Fruit fly (Drosophila melanogaster): Measurements from ENCODE around the gene CG8993.
A peak's percentile ranks its signal among the peaks of the same experiment; 100 is the strongest.

CG8993 gene

DNA sequence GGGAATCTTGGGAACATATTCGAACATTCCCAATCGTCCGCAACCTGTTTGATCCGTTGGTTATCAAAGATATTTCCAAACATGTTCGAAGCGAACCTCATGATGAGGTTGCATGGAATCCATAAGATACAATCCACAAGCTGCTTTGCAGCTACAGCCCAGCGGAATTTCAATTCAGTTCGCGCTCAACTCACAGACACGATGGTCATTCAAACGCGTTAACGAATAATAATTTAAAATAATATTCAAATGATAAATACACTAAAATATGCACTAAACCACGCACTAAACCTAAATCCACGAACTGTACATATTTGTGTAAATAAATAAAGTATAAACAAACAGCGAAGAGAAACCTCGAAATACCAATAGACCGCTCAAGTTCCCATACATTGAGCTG lies 15.8 kb downstream of the CG8993 start:
- TF ChIP-seq kay (GFP tag; ENCODE audit: borderline replicate concordance): peak; percentile 57
- TF ChIP-seq bab1 (GFP tag; optimal IDR thresholded peaks at IDR 0.05): peak; percentile 25
- peak; percentile 3 for TF ChIP-seq CG5204 (GFP tag; optimal IDR thresholded peaks at IDR 0.05)
- TF ChIP-seq CG14711 (tag; optimal IDR thresholded peaks at IDR 0.05): no peak
- TF ChIP-seq CG33017 (tag; optimal IDR thresholded peaks at IDR 0.05): no peak

DNA sequence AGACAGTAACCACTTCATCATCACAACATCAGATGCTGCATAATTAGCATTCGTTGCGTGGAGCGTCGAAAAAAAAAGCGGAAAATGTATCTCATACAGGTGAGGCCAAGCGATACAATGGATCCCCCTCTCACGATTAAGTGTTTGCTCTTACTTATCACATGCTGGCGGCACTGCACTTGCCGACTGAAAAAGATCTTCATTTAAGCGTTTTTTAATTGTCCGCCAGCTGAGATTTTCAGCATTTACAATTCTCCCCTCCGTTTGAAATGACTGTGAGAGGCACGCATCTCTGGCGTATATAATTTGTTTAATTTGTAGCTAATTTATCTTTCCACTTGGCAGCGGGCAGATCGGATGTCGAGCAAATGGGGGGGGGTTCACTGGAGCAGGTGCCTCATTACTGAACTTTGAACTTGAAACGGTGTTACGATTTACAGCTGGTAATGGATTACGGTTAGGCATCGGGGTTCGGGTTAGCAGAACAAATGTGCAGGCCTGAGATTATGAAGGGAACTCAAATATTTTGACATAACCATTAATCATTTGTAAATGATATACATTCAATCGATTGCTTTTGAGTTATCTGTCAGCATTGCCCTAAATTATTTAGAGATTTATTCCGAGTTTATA lies 16.8 kb downstream of the CG8993 start, which contains the start of gene Mzt1:
Gene Mzt1, plus strand, starts transcription at position 583 of the 633 bp plus-strand sequence.
- TF ChIP-seq cnc (optimal IDR thresholded peaks at IDR 0.05) (no peak), cic (GFP tag; optimal IDR thresholded peaks at IDR 0.05) (no peak), toe (GFP tag; optimal IDR thresholded peaks at IDR 0.05) (no peak), CG33017 (tag; optimal IDR thresholded peaks at IDR 0.05) (no peak), Crg-1 (GFP tag; optimal IDR thresholded peaks at IDR 0.05) (no peak), pad (GFP tag; optimal IDR thresholded peaks at IDR 0.05) (no peak), ovo (GFP tag; optimal IDR thresholded peaks at IDR 0.05) (no peak), Clk (GFP tag; optimal IDR thresholded peaks at IDR 0.05) (no peak), CG1620 (GFP tag; optimal IDR thresholded peaks at IDR 0.05) (no peak)

DNA sequence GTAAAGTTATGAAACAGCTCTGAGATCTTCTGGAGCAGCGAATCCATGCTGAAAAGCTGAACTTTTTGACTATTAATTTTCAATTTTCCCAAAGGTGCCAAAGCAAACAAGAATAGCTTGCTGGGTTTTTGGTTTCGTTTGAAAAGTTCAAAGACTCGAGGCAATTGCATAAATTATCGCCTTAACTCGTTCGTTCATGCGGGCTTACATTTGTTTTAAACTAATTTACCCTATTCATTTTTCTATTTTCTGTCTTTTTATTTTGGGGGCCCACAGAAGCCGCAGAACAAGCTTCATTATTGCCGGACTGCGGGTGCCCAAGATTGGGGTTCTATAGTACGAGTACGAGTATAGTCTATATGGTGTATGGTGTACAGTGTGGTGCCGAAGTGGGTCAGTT lies 18.9 kb downstream of the CG8993 start, which contains the start of the genes CG32298 and CG32299:
Gene CG32298, minus strand, starts transcription at position 101 of the 400 bp plus-strand sequence.
Gene CG32299, minus strand, starts transcription at position 101 of the 400 bp plus-strand sequence.
- TF ChIP-seq CG5204 (GFP tag; optimal IDR thresholded peaks at IDR 0.05) (no peak), Hr96 (GFP tag; optimal IDR thresholded peaks at IDR 0.05) (no peak), cic (GFP tag; optimal IDR thresholded peaks at IDR 0.05) (no peak), ovo (GFP tag; optimal IDR thresholded peaks at IDR 0.05) (no peak), toe (GFP tag; optimal IDR thresholded peaks at IDR 0.05) (no peak), CG7101 (tag; optimal IDR thresholded peaks at IDR 0.05) (no peak), pad (GFP tag; optimal IDR thresholded peaks at IDR 0.05) (no peak), CG14711 (tag; optimal IDR thresholded peaks at IDR 0.05) (no peak), Clk (GFP tag; optimal IDR thresholded peaks at IDR 0.05) (no peak), CG33017 (tag; optimal IDR thresholded peaks at IDR 0.05) (no peak), cnc (optimal IDR thresholded peaks at IDR 0.05) (no peak)

DNA sequence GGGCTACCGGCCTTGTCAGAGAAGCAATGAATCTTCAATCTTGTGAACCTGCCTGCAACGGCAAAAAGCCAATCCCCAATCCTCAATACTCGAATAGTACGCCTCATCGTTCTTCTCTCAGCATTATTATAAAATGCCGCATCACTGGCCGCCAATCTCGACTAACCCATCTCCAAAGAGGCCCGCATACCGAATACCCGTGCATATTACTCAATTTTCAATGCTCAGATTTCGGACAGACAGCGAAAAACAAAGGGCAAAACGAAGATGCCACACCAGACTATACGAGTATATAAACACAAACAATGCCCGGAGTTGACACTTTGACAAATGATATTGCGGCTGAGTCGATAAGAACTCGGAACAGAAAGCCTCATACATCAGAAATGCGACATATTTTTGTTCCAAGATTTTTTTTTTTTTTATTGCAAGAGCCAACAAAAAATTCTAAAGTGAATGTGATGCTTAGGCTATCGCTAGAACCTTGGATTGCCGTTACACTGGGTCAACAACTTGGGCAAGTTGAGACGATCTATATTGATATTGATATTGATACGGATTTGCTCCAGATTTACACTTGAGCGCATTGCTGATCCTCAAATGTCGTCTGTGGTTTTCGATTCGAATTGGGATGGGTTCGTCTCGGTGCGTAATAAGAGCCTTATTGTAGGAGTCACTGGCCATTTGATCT lies 20.9 kb downstream of the CG8993 start:
- TF ChIP-seq cnc (optimal IDR thresholded peaks at IDR 0.05) (no peak), tj (GFP tag; optimal IDR thresholded peaks at IDR 0.05) (peak; percentile 73)

DNA sequence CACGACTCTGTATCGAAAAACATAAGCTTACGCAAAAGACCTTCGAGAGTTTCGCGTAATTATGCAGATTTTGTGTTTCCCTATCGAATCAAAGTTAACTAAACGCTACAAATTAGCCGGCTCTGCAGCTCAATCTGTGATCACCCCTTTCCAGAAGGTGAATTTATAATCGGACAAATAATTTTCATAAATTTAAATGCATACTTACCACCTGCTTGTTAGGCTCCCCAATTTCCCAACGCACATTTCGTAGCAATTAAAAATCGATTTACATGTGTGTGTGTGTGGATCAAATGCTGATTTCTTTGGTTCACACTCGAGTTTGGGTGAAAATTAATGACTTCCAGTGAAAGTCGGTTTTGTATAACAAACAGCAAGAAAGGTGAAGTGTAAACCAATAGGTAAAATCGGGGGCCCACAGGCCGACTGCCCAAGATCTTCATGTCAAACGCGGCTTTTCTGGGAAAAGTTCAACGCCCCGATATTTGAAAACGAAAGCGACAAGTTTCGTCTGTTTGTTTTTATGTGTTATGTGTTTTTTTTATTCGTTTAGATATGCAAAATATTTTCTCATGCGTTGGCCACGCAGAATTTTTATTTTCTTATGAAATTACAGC lies 25.7 kb downstream of the CG8993 start:
- TF ChIP-seq CG14711 (tag; optimal IDR thresholded peaks at IDR 0.05) (no peak), CG33017 (tag; optimal IDR thresholded peaks at IDR 0.05) (no peak), cic (GFP tag; optimal IDR thresholded peaks at IDR 0.05) (no peak), CG1620 (GFP tag; optimal IDR thresholded peaks at IDR 0.05) (no peak), kay (GFP tag; ENCODE audit: borderline replicate concordance) (no peak), CG7045 (GFP tag; optimal IDR thresholded peaks at IDR 0.05) (no peak), Mnt (GFP tag; optimal IDR thresholded peaks at IDR 0.05) (no peak), pad (GFP tag; optimal IDR thresholded peaks at IDR 0.05) (no peak), cnc (optimal IDR thresholded peaks at IDR 0.05) (no peak), CG11617 (GFP tag; optimal IDR thresholded peaks at IDR 0.05) (no peak), Hr96 (GFP tag; optimal IDR thresholded peaks at IDR 0.05) (no peak)

DNA sequence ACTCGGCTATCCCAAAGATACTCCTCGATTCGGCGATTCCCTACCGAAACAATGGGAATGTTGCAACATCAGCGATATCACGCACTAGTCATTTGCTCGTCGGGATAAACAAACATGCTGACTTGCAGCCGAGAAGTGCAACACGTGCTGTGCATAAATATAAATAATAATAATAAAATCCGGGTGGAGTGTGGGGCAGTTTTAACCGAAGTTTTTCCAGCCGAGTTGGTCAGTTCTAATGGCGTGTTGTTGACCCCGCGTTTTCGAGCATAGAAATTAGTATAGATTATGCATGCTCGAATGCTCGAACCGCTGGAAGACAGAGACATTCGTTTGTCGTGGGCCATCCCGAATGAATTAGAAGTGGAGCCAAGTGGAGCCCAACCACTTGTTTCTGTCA lies 26.6 kb downstream of the CG8993 start:
- TF ChIP-seq tj (GFP tag; optimal IDR thresholded peaks at IDR 0.05) (peak; percentile 57), ovo (GFP tag; optimal IDR thresholded peaks at IDR 0.05) (no peak)

DNA sequence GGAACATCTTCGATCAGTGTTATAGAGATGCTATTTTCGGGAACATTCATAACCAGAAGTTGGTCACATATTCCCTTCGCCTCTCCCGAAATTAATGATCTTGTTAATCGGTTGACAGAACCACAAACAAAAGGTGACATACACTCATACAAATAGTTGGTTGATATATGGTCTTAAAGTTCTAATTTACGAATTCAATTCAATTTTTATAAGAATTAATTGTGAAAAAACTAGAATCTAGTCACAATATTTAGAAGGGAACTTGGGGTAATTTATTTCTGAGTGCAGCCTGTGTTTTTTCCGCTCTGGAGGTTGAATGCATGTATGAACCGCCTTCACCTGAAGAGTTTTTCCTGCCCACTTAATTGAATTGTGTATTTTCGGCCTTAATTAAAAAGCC lies 27.8 kb downstream of the CG8993 start:
- TF ChIP-seq kay (GFP tag; ENCODE audit: borderline replicate concordance) (no peak), tj (GFP tag; optimal IDR thresholded peaks at IDR 0.05) (no peak), CG33017 (tag; optimal IDR thresholded peaks at IDR 0.05) (no peak)

DNA sequence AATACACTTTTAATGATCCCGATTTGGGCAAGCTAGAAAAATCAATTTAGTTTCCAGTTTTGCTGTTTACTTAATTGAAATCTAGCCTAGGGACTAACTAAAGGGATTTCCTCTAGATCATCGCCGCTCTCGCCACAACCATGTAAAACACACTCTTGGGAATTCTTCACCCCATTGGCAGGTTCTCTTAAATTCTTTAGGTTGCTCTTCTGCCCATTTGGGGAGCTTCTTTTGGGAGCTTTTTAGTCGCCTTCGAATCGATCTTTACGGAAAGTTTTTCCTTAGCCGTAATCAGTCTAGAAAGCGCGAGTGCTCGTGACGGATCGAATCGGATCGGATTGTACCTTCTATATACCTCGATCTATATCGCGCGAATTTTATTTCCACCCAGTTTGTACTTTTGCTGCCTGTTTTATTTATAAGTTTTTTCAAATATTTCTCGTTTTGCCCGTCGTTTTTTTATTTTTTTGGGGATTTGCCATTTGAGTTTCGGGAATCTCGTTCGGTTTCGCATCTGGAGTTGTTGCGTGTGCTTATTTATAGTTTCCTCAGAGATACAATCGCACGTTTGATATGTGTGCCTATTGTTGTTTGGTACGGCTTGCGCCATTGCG lies 28.3 kb downstream of the CG8993 start:
- TF ChIP-seq kay (GFP tag; ENCODE audit: borderline replicate concordance) (peak; percentile 9), CG1620 (GFP tag; optimal IDR thresholded peaks at IDR 0.05) (no peak), CG33017 (tag; optimal IDR thresholded peaks at IDR 0.05) (peak; percentile 10), Mnt (GFP tag; optimal IDR thresholded peaks at IDR 0.05) (peak; percentile 17), tj (GFP tag; optimal IDR thresholded peaks at IDR 0.05) (no peak)

All from whole organism, adult.